Worm (Caenorhabditis elegans) whole organism, L2 larva: ENCODE results near the gene srbc-71.
A peak's percentile ranks its signal among the peaks of the same experiment; 100 is the strongest.
"Not testable (repeated sequence)": the region's sequence is repeated elsewhere in the genome, so short reads cannot be mapped to it uniquely, and the experiment has no call there.

Experiments used
- F13H6.1 ChIP-seq: sonication (generic microtip); optimal IDR thresholded peaks from 2 replicates; lab custom pipeline; 2016; ENCODE audit warnings: missing genetic modification characterization, missing compliant biosample characterization
- dmd-4 ChIP-seq: sonication (generic microtip); optimal IDR thresholded peaks from 2 replicates; lab custom pipeline; 2017; ENCODE audit warnings: missing biosample characterization, missing genetic modification characterization
- gmeb-1 ChIP-seq: fragments of 150-350 bp; optimal IDR thresholded peaks from 2 replicates; lab custom pipeline; 2014; ENCODE audit warnings: missing biosample characterization, missing genetic modification characterization
- lsy-2 ChIP-seq, 2 experiments: fragments of 150-350 bp in 1 of 2; sonication (generic microtip) in 1 of 2; optimal IDR thresholded peaks; 2 replicates each; lab custom pipeline; 2014 to 2017; ENCODE audit warnings: missing biosample characterization in 2 of 2, missing genetic modification characterization in 2 of 2
- nhr-10 ChIP-seq: sonication (generic microtip); optimal IDR thresholded peaks from 2 replicates; lab custom pipeline; 2017; ENCODE audit warnings: missing biosample characterization, missing genetic modification characterization
- nhr-11 ChIP-seq: fragments of 150-350 bp; optimal IDR thresholded peaks from 2 replicates; lab custom pipeline; 2014; ENCODE audit warnings: missing biosample characterization, missing genetic modification characterization
- nhr-12 ChIP-seq: fragments of 150-350 bp; optimal IDR thresholded peaks from 2 replicates; lab custom pipeline; 2014; ENCODE audit warnings: missing biosample characterization, missing genetic modification characterization
- unc-55 ChIP-seq: fragments of 150-350 bp; sonication (generic microtip); optimal IDR thresholded peaks from 3 replicates; lab custom pipeline; 2014; ENCODE audit warnings: missing biosample characterization, missing genetic modification reagents, missing genetic modification characterization

ce11 chrIV:4184767-4185166, 41.0 kb downstream of the srbc-71 start:
- TF ChIP-seq F13H6.1 (tag; lab: Kevin White, UChicago): peak; percentile 8
- not testable (repeated sequence) for TF ChIP-seq unc-55; dmd-4; nhr-10 (tag; lab: Kevin White, UChicago); nhr-11 (tag; lab: Kevin White, UChicago); nhr-12 (tag; lab: Kevin White, UChicago)
- peak; percentile 48 for TF ChIP-seq gmeb-1 (tag; lab: Kevin White, UChicago)
- peak; percentile 53 to 76 for TF ChIP-seq lsy-2 (tag; optimal IDR thresholded peaks at IDR 0.05; lab: Kevin White, UChicago)
